Worm (Caenorhabditis elegans) whole organism, L4 larva: ENCODE data around the gene pde-2.
A peak's percentile ranks its signal among the peaks of the same experiment; 100 is the strongest.

ENCODE experiments used
- D1046.2 ChIP-seq: fragments of 200-800 bp; sonication (Bioruptor generic); IDR thresholded peaks from 2 replicates; pipeline ENCODE4 v1.3.6; 2022; ENCODE audit warnings: missing genetic modification characterization, missing compliant biosample characterization
- F26F4.8 ChIP-seq: fragments of 200-800 bp; sonication (Bioruptor generic); conservative IDR thresholded peaks from 2 replicates; pipeline ENCODE4 v1.3.6; 2022; ENCODE audit warnings: missing genetic modification characterization, missing compliant biosample characterization
- F49E8.2 ChIP-seq: sonication (generic microtip); optimal IDR thresholded peaks from 2 replicates; lab custom pipeline; 2016; ENCODE audit warnings: missing compliant biosample characterization, mild to moderate bottlenecking, missing genetic modification characterization, borderline replicate concordance
- T20F7.1 ChIP-seq: fragments of 200-800 bp; sonication (Bioruptor generic); optimal IDR thresholded peaks from 2 replicates; lab custom pipeline; 2018; ENCODE audit warnings: mild to moderate bottlenecking, missing genetic modification characterization, missing compliant biosample characterization
- T26A8.4 ChIP-seq: fragments of 200-800 bp; sonication (Bioruptor generic); IDR thresholded peaks from 2 replicates; pipeline ENCODE4 v1.3.6; 2022; ENCODE audit warnings: missing genetic modification characterization, missing compliant biosample characterization
- ZK546.5 ChIP-seq, 2 experiments: sonication (generic microtip); optimal IDR thresholded peaks; 2 replicates each; lab custom pipeline; 2017; ENCODE audit warnings: missing biosample characterization in 2 of 2, missing genetic modification characterization in 2 of 2
- aha-1 ChIP-seq: fragments of 150-350 bp; peaks from one replicate; lab custom pipeline; 2014; ENCODE audit warnings: missing biosample characterization, missing genetic modification characterization
- ama-1 ChIP-seq: fragments of 150-350 bp; optimal IDR thresholded peaks from 2 replicates; lab custom pipeline; 2014; ENCODE audit warnings: inconsistent platforms, mixed read lengths
- arid-1 ChIP-seq: fragments of 200-800 bp; sonication (Bioruptor generic); conservative IDR thresholded peaks from 2 replicates; pipeline ENCODE4 v1.3.6; 2022; ENCODE audit warnings: missing genetic modification reagents, missing genetic modification characterization, missing compliant biosample characterization
- ceh-20 ChIP-seq: fragments of 200-800 bp; sonication (Bioruptor generic); IDR thresholded peaks from 2 replicates; pipeline ENCODE4 v1.3.6; 2022; ENCODE audit warnings: missing genetic modification reagents, missing genetic modification characterization, missing compliant biosample characterization
- ceh-28 ChIP-seq: fragments of 150-350 bp; optimal IDR thresholded peaks from 2 replicates; lab custom pipeline; 2014; ENCODE audit warnings: missing biosample characterization, missing genetic modification reagents, missing genetic modification characterization
- ceh-62 ChIP-seq: sonication (generic microtip); optimal IDR thresholded peaks from 2 replicates; lab custom pipeline; 2017; ENCODE audit warnings: missing biosample characterization, missing genetic modification characterization
- ces-1 ChIP-seq: fragments of 150-350 bp; sonication (generic microtip); optimal IDR thresholded peaks from 4 replicates; lab custom pipeline; 2014; ENCODE audit warnings: missing biosample characterization, missing genetic modification reagents, missing genetic modification characterization
- cey-2 ChIP-seq: sonication (generic microtip); optimal IDR thresholded peaks from 3 replicates; lab custom pipeline; 2017; ENCODE audit warnings: missing genetic modification characterization, mild to moderate bottlenecking, missing compliant biosample characterization, antibody characterized with exemption, borderline replicate concordance; ENCODE audit not compliant: insufficient read depth
- ctbp-1 ChIP-seq: fragments of 200-800 bp; sonication (Bioruptor generic); IDR thresholded peaks from 2 replicates; pipeline ENCODE4 v1.3.6; 2022; ENCODE audit warnings: missing genetic modification reagents, missing genetic modification characterization, missing compliant biosample characterization
- daf-16 ChIP-seq, 3 experiments: sonication (generic microtip); optimal IDR thresholded peaks; 2 replicates each; lab custom pipeline; 2016 to 2017; ENCODE audit warnings: missing genetic modification characterization in 3 of 3, missing genetic modification reagents in 3 of 3, mild to moderate bottlenecking in 2 of 3, missing compliant biosample characterization in 2 of 3, missing biosample characterization in 1 of 3, moderate library complexity in 1 of 3
- dmd-6 ChIP-seq: fragments of 200-800 bp; sonication (Bioruptor generic); IDR thresholded peaks from 2 replicates; pipeline ENCODE4 v1.3.6; 2022; ENCODE audit warnings: missing genetic modification reagents, missing genetic modification characterization, missing compliant biosample characterization
- dpl-1 ChIP-seq: fragments of 150-350 bp; optimal IDR thresholded peaks from 2 replicates; lab custom pipeline; 2014; ENCODE audit warnings: missing biosample characterization, missing genetic modification reagents, missing genetic modification characterization
- duxl-1 ChIP-seq: sonication (generic microtip); optimal IDR thresholded peaks from 2 replicates; lab custom pipeline; 2016; ENCODE audit warnings: mild to moderate bottlenecking, missing genetic modification characterization, moderate library complexity, missing compliant biosample characterization; ENCODE audit not compliant: poor library complexity
- dve-1 ChIP-seq: sonication (generic microtip); optimal IDR thresholded peaks from 2 replicates; lab custom pipeline; 2017; ENCODE audit warnings: antibody characterized with exemption, mild to moderate bottlenecking, missing genetic modification characterization, missing compliant biosample characterization; ENCODE audit not compliant: insufficient read depth
- egl-27 ChIP-seq: sonication (generic microtip); optimal IDR thresholded peaks from 3 replicates; lab custom pipeline; 2017; ENCODE audit warnings: missing biosample characterization, missing genetic modification reagents, missing genetic modification characterization
- egl-43 ChIP-seq: fragments of 200-800 bp; sonication (Bioruptor generic); IDR thresholded peaks from 2 replicates; pipeline ENCODE4 v1.3.6; 2022; ENCODE audit warnings: missing genetic modification reagents, missing genetic modification characterization, missing compliant biosample characterization
- fkh-10 ChIP-seq: fragments of 150-350 bp; optimal IDR thresholded peaks from 2 replicates; lab custom pipeline; 2014; ENCODE audit warnings: missing biosample characterization, missing genetic modification reagents, missing genetic modification characterization
- gei-8 ChIP-seq: fragments of 200-800 bp; sonication (Bioruptor generic); optimal IDR thresholded peaks from 2 replicates; lab custom pipeline; 2018; ENCODE audit warnings: mild to moderate bottlenecking, missing genetic modification characterization, missing compliant biosample characterization
- hlh-30 ChIP-seq: sonication (generic microtip); optimal IDR thresholded peaks from 2 replicates; lab custom pipeline; 2017; ENCODE audit warnings: antibody characterized with exemption, mild to moderate bottlenecking, missing genetic modification characterization, missing compliant biosample characterization; ENCODE audit not compliant: insufficient read depth
- lim-7 ChIP-seq: fragments of 200-800 bp; sonication (Bioruptor generic); IDR thresholded peaks from 2 replicates; pipeline ENCODE4 v1.3.6; 2022; ENCODE audit warnings: missing genetic modification characterization, missing compliant biosample characterization
- lin-1 ChIP-seq: fragments of 200-800 bp; sonication (Bioruptor generic); IDR thresholded peaks from 2 replicates; pipeline ENCODE4 v1.3.6; 2022; ENCODE audit warnings: missing genetic modification reagents, missing genetic modification characterization, missing compliant biosample characterization
- lin-15B ChIP-seq: fragments of 150-350 bp; sonication (generic microtip); optimal IDR thresholded peaks from 3 replicates; lab custom pipeline; 2014; ENCODE audit warnings: missing biosample characterization, missing genetic modification characterization
- lin-39 ChIP-seq: fragments of 150-350 bp; optimal IDR thresholded peaks from 2 replicates; lab custom pipeline; 2014; ENCODE audit warnings: missing biosample characterization, missing genetic modification reagents, missing genetic modification characterization
- lsy-2 ChIP-seq, 2 experiments: fragments of 150-350 bp in 1 of 2; sonication (generic microtip) in 1 of 2; optimal IDR thresholded peaks; 2 replicates each; lab custom pipeline; 2014 to 2017; ENCODE audit warnings: missing biosample characterization in 2 of 2, missing genetic modification characterization in 2 of 2
- madf-5 ChIP-seq, 2 experiments: fragments of 200-800 bp; sonication (Bioruptor generic); IDR thresholded peaks; 2 replicates each; pipeline ENCODE4 v1.3.6; 2022; ENCODE audit warnings: missing compliant biosample characterization in 2 of 2, missing genetic modification characterization in 2 of 2
- mes-2 ChIP-seq: sonication (generic microtip); optimal IDR thresholded peaks from 2 replicates; lab custom pipeline; 2016; ENCODE audit warnings: missing genotype, mild to moderate bottlenecking, missing genetic modification characterization, missing compliant biosample characterization; ENCODE audit not compliant: poor library complexity, severe bottlenecking
- nhr-10 ChIP-seq: fragments of 150-350 bp; optimal IDR thresholded peaks from 2 replicates; lab custom pipeline; 2014; ENCODE audit warnings: missing biosample characterization, missing genetic modification characterization
- nhr-28 ChIP-seq: fragments of 150-350 bp; optimal IDR thresholded peaks from 2 replicates; lab custom pipeline; 2014; ENCODE audit warnings: missing biosample characterization, missing genetic modification characterization
- nhr-41 ChIP-seq: fragments of 200-800 bp; sonication (Bioruptor generic); IDR thresholded peaks from 2 replicates; pipeline ENCODE4 v1.3.6; 2022; ENCODE audit warnings: missing genetic modification reagents, missing genetic modification characterization, missing compliant biosample characterization
- pha-4 ChIP-seq, 2 experiments: fragments of 150-350 bp in 1 of 2; fragments of 200-800 bp in 1 of 2; sonication (Bioruptor generic) in 1 of 2; IDR thresholded peaks in 1 of 2; optimal IDR thresholded peaks in 1 of 2; 2 replicates each; pipeline versions ENCODE4 v1.3.6 to Lab custom; 2014 to 2022; ENCODE audit warnings: missing genetic modification characterization in 2 of 2, missing genetic modification reagents in 2 of 2, missing biosample characterization in 1 of 2, missing compliant biosample characterization in 1 of 2
- pqm-1 ChIP-seq: sonication (generic microtip); optimal IDR thresholded peaks from 2 replicates; lab custom pipeline; 2017; ENCODE audit warnings: missing biosample characterization, missing genetic modification characterization
- saeg-2 ChIP-seq: fragments of 200-800 bp; sonication (Bioruptor generic); IDR thresholded peaks from 2 replicates; pipeline ENCODE4 v1.3.6; 2022; ENCODE audit warnings: missing genetic modification reagents, missing genetic modification characterization, missing compliant biosample characterization
- sdz-12 ChIP-seq: fragments of 200-800 bp; sonication (Bioruptor generic); optimal IDR thresholded peaks from 2 replicates; lab custom pipeline; 2018; ENCODE audit warnings: mild to moderate bottlenecking, missing genetic modification characterization, missing compliant biosample characterization
- snpc-1.2 ChIP-seq: fragments of 200-800 bp; sonication (Bioruptor generic); IDR thresholded peaks from 2 replicates; pipeline ENCODE4 v1.3.6; 2022; ENCODE audit warnings: missing genetic modification reagents, missing genetic modification characterization, missing compliant biosample characterization
- spr-3 ChIP-seq: fragments of 200-800 bp; sonication (Bioruptor generic); optimal IDR thresholded peaks from 2 replicates; lab custom pipeline; 2018; ENCODE audit warnings: mild to moderate bottlenecking, missing genetic modification characterization, missing compliant biosample characterization
- tag-97 ChIP-seq: fragments of 200-800 bp; sonication (Bioruptor generic); IDR thresholded peaks from 2 replicates; pipeline ENCODE4 v1.3.6; 2022; ENCODE audit warnings: missing genetic modification characterization, missing compliant biosample characterization
- unc-130 ChIP-seq: sonication (generic microtip); optimal IDR thresholded peaks from 2 replicates; lab custom pipeline; 2016; ENCODE audit warnings: missing genetic modification reagents, missing genetic modification characterization, missing compliant biosample characterization
- unc-39 ChIP-seq: sonication (generic microtip); optimal IDR thresholded peaks from 2 replicates; lab custom pipeline; 2017; ENCODE audit warnings: missing biosample characterization, missing genetic modification characterization
- zip-11 ChIP-seq: fragments of 200-800 bp; sonication (Bioruptor generic); IDR thresholded peaks from 2 replicates; pipeline ENCODE4 v1.3.6; 2022; ENCODE audit warnings: missing genetic modification characterization, missing compliant biosample characterization
- ztf-11 ChIP-seq: fragments of 150-350 bp; optimal IDR thresholded peaks from 2 replicates; lab custom pipeline; 2014; ENCODE audit warnings: missing biosample characterization, missing genetic modification characterization

pde-2 gene

DNA sequence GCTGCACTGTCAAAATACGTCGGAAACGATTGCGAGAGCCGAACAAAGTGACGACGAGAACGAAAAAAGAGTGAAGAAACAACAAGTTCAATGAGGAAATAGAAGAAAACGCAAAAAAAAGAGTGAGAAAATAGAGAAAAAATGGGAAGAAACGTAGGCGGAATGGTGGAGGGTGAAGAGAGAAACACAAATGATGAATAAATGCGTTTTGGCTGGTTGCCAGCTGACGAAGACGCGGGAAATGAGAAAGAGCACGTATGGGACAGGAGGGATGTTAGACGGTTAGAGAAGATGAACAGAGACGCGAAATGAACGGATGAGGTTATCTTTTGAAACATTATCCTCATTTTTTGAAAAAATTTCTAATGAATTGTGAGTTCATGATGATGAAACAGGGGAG, 3.3 kb upstream of the pde-2 start (continued):
- TF ChIP-seq ceh-28 (tag; lab: Kevin White, UChicago) (no peak), ceh-20 (0 out of 2 replicates have a peak, but pooled peaks have one; percentile 48), dpl-1 (GFP tag; lab: Kevin White, UChicago) (peak; percentile 43), dmd-6 (peak; percentile 72), lin-15B (tag; lab: Kevin White, UChicago) (no peak), D1046.2 (GFP tag; lab: Robert Waterston, UW) (no peak), egl-27 (no peak), gei-8 (no peak)

DNA sequence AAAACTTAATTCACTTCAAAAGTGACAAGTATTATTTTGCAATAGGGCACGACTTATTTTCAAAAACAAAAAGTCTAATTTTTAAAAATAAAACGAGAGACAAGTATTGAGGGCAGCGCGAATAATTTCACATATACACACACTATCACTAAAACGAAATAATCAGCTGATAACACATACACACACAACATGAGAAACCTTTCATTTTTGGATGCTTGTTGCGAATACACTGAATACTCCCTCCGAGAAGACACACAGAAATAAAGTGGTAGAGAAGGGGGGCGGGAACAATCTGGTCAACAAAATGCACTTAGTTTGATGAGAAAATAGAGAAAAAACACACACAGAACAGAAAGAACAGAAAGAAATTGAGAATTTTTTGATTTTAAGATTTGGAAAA, 2.7 kb upstream of the pde-2 start:
- no peak for TF ChIP-seq tag-97
- peak; percentile 17; the same call in 1 of the 2 replicates for TF ChIP-seq lin-1
- TF ChIP-seq ces-1 (GFP tag; lab: Kevin White, UChicago) = no peak
- TF ChIP-seq cey-2 (tag; lab: Kevin White, UChicago) = no peak
- TF ChIP-seq unc-39 (tag; lab: Kevin White, UChicago) = no peak
- TF ChIP-seq nhr-41 (GFP tag; lab: Robert Waterston, UW) = no peak
- TF ChIP-seq egl-27 = no peak
- TF ChIP-seq daf-16 (GFP tag; optimal IDR thresholded peaks at IDR 0.05; lab: Kevin White, UChicago) = no peak
- peak; percentile 69 for TF ChIP-seq daf-16 (tag; optimal IDR thresholded peaks at IDR 0.05; lab: Kevin White, UChicago)
- TF ChIP-seq pha-4 (GFP tag; IDR thresholded peaks at IDR 0.05; lab: Robert Waterston, UW) = no peak
- TF ChIP-seq pha-4 (tag; optimal IDR thresholded peaks at IDR 0.05; lab: Kevin White, UChicago) = no peak
- no peak for TF ChIP-seq sdz-12 (GFP tag; lab: Kevin White, UChicago)
- TF ChIP-seq duxl-1 (tag; lab: Kevin White, UChicago) = peak; percentile 9
- no peak for TF ChIP-seq aha-1 (tag; lab: Kevin White, UChicago)
- TF ChIP-seq egl-43 (GFP tag; lab: Robert Waterston, UW) = no peak
- peak; percentile 10 for TF ChIP-seq hlh-30 (tag; lab: Kevin White, UChicago)
- no peak for TF ChIP-seq lin-39 (tag; lab: Kevin White, UChicago)
- 0 out of 2 replicates have a peak, but pooled peaks have one; percentile 14 for TF ChIP-seq lim-7 (GFP tag; lab: Robert Waterston, UW)
- TF ChIP-seq snpc-1.2 (GFP tag; lab: Robert Waterston, UW) = no peak
- TF ChIP-seq ceh-62 (tag; lab: Kevin White, UChicago) = no peak
- peak; percentile 16; the same call in 1 of the 2 replicates for TF ChIP-seq dmd-6
- TF ChIP-seq fkh-10 (GFP tag; lab: Kevin White, UChicago) = no peak
- TF ChIP-seq nhr-10 (tag; lab: Kevin White, UChicago) = no peak
- TF ChIP-seq madf-5 (GFP tag; IDR thresholded peaks at IDR 0.05; lab: Robert Waterston, UW) = no peak
- no peak for TF ChIP-seq ama-1
- peak; percentile 20 for TF ChIP-seq T20F7.1 (GFP tag; lab: Kevin White, UChicago)
- TF ChIP-seq mes-2 (tag; lab: Kevin White, UChicago) = peak; percentile 30
- no peak for TF ChIP-seq F26F4.8
- TF ChIP-seq dve-1 (tag; lab: Kevin White, UChicago) = peak; percentile 4
- TF ChIP-seq pqm-1 (tag; lab: Kevin White, UChicago) = peak; percentile 72
- no peak for TF ChIP-seq T26A8.4 (GFP tag; lab: Robert Waterston, UW)
- TF ChIP-seq spr-3 (GFP tag; lab: Kevin White, UChicago) = no peak
- no peak for TF ChIP-seq lsy-2 (tag; optimal IDR thresholded peaks at IDR 0.05; lab: Kevin White, UChicago)
- no peak for TF ChIP-seq ZK546.5 (tag; optimal IDR thresholded peaks at IDR 0.05; lab: Kevin White, UChicago)
- TF ChIP-seq saeg-2 (GFP tag; lab: Robert Waterston, UW) = no peak
- no peak for TF ChIP-seq zip-11 (GFP tag; lab: Robert Waterston, UW)
- no peak for TF ChIP-seq ctbp-1 (GFP tag; lab: Robert Waterston, UW)
- no peak for TF ChIP-seq unc-130 (GFP tag; lab: Kevin White, UChicago)
- TF ChIP-seq ztf-11 = no peak
- TF ChIP-seq arid-1 (GFP tag; lab: Robert Waterston, UW) = no peak
- TF ChIP-seq nhr-28 (tag; lab: Kevin White, UChicago) = peak; percentile 48
- TF ChIP-seq F49E8.2 = no peak
